Fruit fly (Drosophila melanogaster) whole organism, embryonic: Measurements from ENCODE around the gene CG6041.
A peak's percentile ranks its signal among the peaks of the same experiment; 100 is the strongest.

Experiments
- Atf-2 ChIP-seq: fragments of 200-800 bp; sonication (Bioruptor generic); optimal IDR thresholded peaks from 2 replicates; lab custom pipeline; 2016; ENCODE audit warnings: missing biosample characterization, missing genetic modification characterization
- Awh ChIP-seq: fragments of 200-800 bp; sonication (Bioruptor generic); IDR thresholded peaks from 2 replicates; pipeline ENCODE4, ENCODE4 v1.3.6; 2022; ENCODE audit warnings: missing biosample characterization, missing genetic modification characterization
- CG10267 ChIP-seq: fragments of 200-800 bp; sonication (Bioruptor generic); optimal IDR thresholded peaks from 2 replicates; lab custom pipeline; 2018; ENCODE audit warnings: missing biosample characterization, mild to moderate bottlenecking, missing genetic modification characterization, moderate library complexity
- CG10979 ChIP-seq: fragments of 200-800 bp; sonication (Bioruptor generic); optimal IDR thresholded peaks from 2 replicates; lab custom pipeline; 2018; ENCODE audit warnings: missing biosample characterization, mild to moderate bottlenecking, missing genetic modification characterization, moderate library complexity
- CG14050 ChIP-seq: fragments of 200-800 bp; sonication (Bioruptor generic); IDR thresholded peaks from 3 replicates; pipeline ENCODE4 v1.3.6; 2022; ENCODE audit warnings: missing biosample characterization, missing genetic modification characterization
- CG15269 ChIP-seq: fragments of 200-800 bp; sonication (Bioruptor generic); optimal IDR thresholded peaks from 2 replicates; lab custom pipeline; 2018; ENCODE audit warnings: missing biosample characterization, mild to moderate bottlenecking, missing genetic modification characterization, moderate library complexity
- CG15514 ChIP-seq: fragments of 200-800 bp; sonication (Bioruptor generic); optimal IDR thresholded peaks from 3 replicates; lab custom pipeline; 2017; ENCODE audit warnings: missing biosample characterization, missing genetic modification characterization, mild to moderate bottlenecking, moderate library complexity, missing genetic modification reagents
- CG16813 ChIP-seq: fragments of 200-800 bp; sonication (Bioruptor generic); IDR thresholded peaks from 3 replicates; pipeline ENCODE4 v1.3.6; 2022; ENCODE audit warnings: missing biosample characterization, missing genetic modification characterization; ENCODE audit not compliant: partially characterized antibody
- CG16863 ChIP-seq: fragments of 200-800 bp; sonication (Bioruptor generic); optimal IDR thresholded peaks from 3 replicates; lab custom pipeline; 2016; ENCODE audit warnings: missing biosample characterization, missing genetic modification characterization
- CG17359 ChIP-seq: fragments of 200-800 bp; sonication (Bioruptor generic); optimal IDR thresholded peaks from 3 replicates; lab custom pipeline; 2018; ENCODE audit warnings: missing biosample characterization, mild to moderate bottlenecking, missing genetic modification characterization, moderate library complexity
- CG17385 ChIP-seq: fragments of 200-800 bp; sonication (Bioruptor generic); optimal IDR thresholded peaks from 3 replicates; lab custom pipeline; 2018; ENCODE audit warnings: missing biosample characterization, mild to moderate bottlenecking, missing genetic modification characterization
- CG17829 ChIP-seq: fragments of 200-800 bp; optimal IDR thresholded peaks from 2 replicates; lab custom pipeline; 2019; ENCODE audit warnings: missing biosample characterization, mild to moderate bottlenecking, missing genetic modification characterization, moderate library complexity
- CG18262 ChIP-seq: fragments of 200-800 bp; optimal IDR thresholded peaks from 3 replicates; lab custom pipeline; 2019; ENCODE audit warnings: missing biosample characterization, mild to moderate bottlenecking, missing genetic modification characterization, moderate library complexity
- CG18599 ChIP-seq: fragments of 200-800 bp; sonication (Bioruptor generic); optimal IDR thresholded peaks from 3 replicates; lab custom pipeline; 2017; ENCODE audit warnings: missing biosample characterization, missing genetic modification characterization, mild to moderate bottlenecking, moderate library complexity, missing genetic modification reagents
- CG2712 ChIP-seq: fragments of 200-800 bp; optimal IDR thresholded peaks from 3 replicates; lab custom pipeline; 2019; ENCODE audit warnings: missing biosample characterization, mild to moderate bottlenecking, missing genetic modification characterization, moderate library complexity
- CG31224 ChIP-seq: fragments of 200-800 bp; sonication (Bioruptor generic); IDR thresholded peaks from 2 replicates; pipeline ENCODE4 v1.3.6; 2022; ENCODE audit warnings: missing biosample characterization, missing genetic modification characterization
- CG4328 ChIP-seq: fragments of 200-800 bp; sonication (Bioruptor generic); optimal IDR thresholded peaks from 3 replicates; lab custom pipeline; 2017; ENCODE audit warnings: missing biosample characterization, missing genetic modification reagents, missing genetic modification characterization
- CG4854 ChIP-seq: fragments of 200-800 bp; sonication (Bioruptor generic); optimal IDR thresholded peaks from 2 replicates; lab custom pipeline; 2016; ENCODE audit warnings: missing biosample characterization, missing genetic modification characterization, inconsistent platforms
- CG7786 ChIP-seq: fragments of 200-800 bp; sonication (Bioruptor generic); optimal IDR thresholded peaks from 2 replicates; lab custom pipeline; 2016; ENCODE audit warnings: missing biosample characterization, missing genetic modification characterization
- CG7928 ChIP-seq: fragments of 200-800 bp; sonication (Bioruptor generic); optimal IDR thresholded peaks from 2 replicates; lab custom pipeline; 2017; ENCODE audit warnings: missing biosample characterization, mild to moderate bottlenecking, missing genetic modification characterization
- CG9876 ChIP-seq: fragments of 200-800 bp; sonication (Bioruptor generic); optimal IDR thresholded peaks from 2 replicates; lab custom pipeline; 2016; ENCODE audit warnings: missing biosample characterization, missing genetic modification characterization
- CoRest ChIP-seq: fragments of 200-800 bp; sonication (Bioruptor generic); optimal IDR thresholded peaks from 3 replicates; lab custom pipeline; 2018; ENCODE audit warnings: missing biosample characterization, mild to moderate bottlenecking, missing genetic modification characterization, moderate library complexity
- Deaf1 ChIP-seq: fragments of 200-800 bp; optimal IDR thresholded peaks from 3 replicates; lab custom pipeline; 2019; ENCODE audit warnings: missing biosample characterization, mild to moderate bottlenecking, missing genetic modification characterization, moderate library complexity
- E2f2 ChIP-seq: fragments of 200-800 bp; sonication (Bioruptor generic); IDR thresholded peaks from 2 replicates; pipeline ENCODE4 v1.3.6; 2022; ENCODE audit warnings: missing biosample characterization, missing genetic modification characterization
- ERR ChIP-seq: fragments of 200-800 bp; sonication (Bioruptor generic); optimal IDR thresholded peaks from 2 replicates; lab custom pipeline; 2016; ENCODE audit warnings: missing biosample characterization, missing genetic modification characterization
- H15 ChIP-seq: fragments of 200-800 bp; sonication (Bioruptor generic); IDR thresholded peaks from 3 replicates; pipeline ENCODE4 v1.3.6; 2022; ENCODE audit warnings: missing biosample characterization, missing genetic modification characterization
- HLH3B ChIP-seq: fragments of 200-800 bp; sonication (Bioruptor generic); IDR thresholded peaks from 2 replicates; pipeline ENCODE4 v1.3.6; 2022; ENCODE audit warnings: missing biosample characterization, missing genetic modification characterization
- Mad ChIP-seq: fragments of 200-800 bp; sonication (Bioruptor generic); optimal IDR thresholded peaks from 2 replicates; lab custom pipeline; 2016; ENCODE audit warnings: missing biosample characterization, missing genetic modification characterization
- Xbp1 ChIP-seq: fragments of 200-800 bp; sonication (Bioruptor generic); optimal IDR thresholded peaks from 3 replicates; lab custom pipeline; 2016; ENCODE audit warnings: missing biosample characterization, mild to moderate bottlenecking, missing genetic modification characterization
- az2 ChIP-seq: fragments of 200-800 bp; sonication (Bioruptor generic); optimal IDR thresholded peaks from 3 replicates; lab custom pipeline; 2016; ENCODE audit warnings: missing biosample characterization, missing genetic modification characterization
- btn ChIP-seq: fragments of 200-800 bp; sonication (Bioruptor generic); optimal IDR thresholded peaks from 2 replicates; lab custom pipeline; 2016; ENCODE audit warnings: missing biosample characterization, missing genetic modification characterization
- chm ChIP-seq: fragments of 200-800 bp; sonication (Bioruptor generic); IDR thresholded peaks from 2 replicates; pipeline ENCODE4 v1.3.6; 2022; ENCODE audit warnings: missing biosample characterization, missing genetic modification characterization
- crol ChIP-seq: fragments of 200-800 bp; sonication (Bioruptor generic); IDR thresholded peaks from 2 replicates; pipeline ENCODE4 v1.3.6; 2022; ENCODE audit warnings: missing biosample characterization, missing genetic modification characterization
- esg ChIP-seq: fragments of 200-800 bp; sonication (Bioruptor generic); conservative IDR thresholded peaks from 2 replicates; pipeline ENCODE4 v1.3.6; 2022; ENCODE audit warnings: missing biosample characterization, missing genetic modification characterization
- jumu ChIP-seq: fragments of 200-800 bp; sonication (Bioruptor generic); optimal IDR thresholded peaks from 3 replicates; lab custom pipeline; 2016; ENCODE audit warnings: missing biosample characterization, missing genetic modification characterization
- lab ChIP-seq: fragments of 200-800 bp; sonication (Bioruptor generic); optimal IDR thresholded peaks from 3 replicates; lab custom pipeline; 2017; ENCODE audit warnings: missing biosample characterization, missing genetic modification characterization, mild to moderate bottlenecking, moderate library complexity, missing genetic modification reagents
- lilli ChIP-seq: fragments of 200-800 bp; sonication (Bioruptor generic); optimal IDR thresholded peaks from 3 replicates; lab custom pipeline; 2016; ENCODE audit warnings: missing biosample characterization, missing genetic modification characterization
- lola ChIP-seq, 3 experiments: fragments of >200 bp in 2 of 3; fragments of 200-800 bp in 1 of 3; sonication (Bioruptor generic) in 1 of 3; optimal IDR thresholded peaks; 2 replicates each; lab custom pipeline; 2017 to 2019; ENCODE audit warnings: missing biosample characterization in 3 of 3, missing genetic modification characterization in 3 of 3, mild to moderate bottlenecking in 1 of 3, moderate library complexity in 1 of 3
- nmo ChIP-seq: fragments of 200-800 bp; sonication (Bioruptor generic); optimal IDR thresholded peaks from 2 replicates; lab custom pipeline; 2018; ENCODE audit warnings: missing biosample characterization, mild to moderate bottlenecking, missing genetic modification characterization, moderate library complexity
- odd ChIP-seq: fragments of 200-800 bp; sonication (Bioruptor generic); optimal IDR thresholded peaks from 2 replicates; lab custom pipeline; 2017; ENCODE audit warnings: missing biosample characterization, mild to moderate bottlenecking, missing genetic modification characterization
- peb ChIP-seq: fragments of 200-800 bp; sonication (Bioruptor generic); IDR thresholded peaks from 2 replicates; pipeline ENCODE4 v1.3.6; 2022; ENCODE audit warnings: missing biosample characterization, missing genetic modification characterization
- prd ChIP-seq, 3 experiments: fragments of >200 bp in 2 of 3; fragments of 200-800 bp in 1 of 3; sonication (Bioruptor generic) in 1 of 3; optimal IDR thresholded peaks in 2 of 3; IDR thresholded peaks in 1 of 3; 2 replicates in 2 of 3; 3 replicates in 1 of 3; pipeline versions ENCODE4 v1.3.6 to Lab custom; 2017 to 2022; ENCODE audit warnings: missing biosample characterization in 1 of 3, missing genetic modification characterization in 1 of 3
- pum ChIP-seq: fragments of 200-800 bp; sonication (Bioruptor generic); optimal IDR thresholded peaks from 2 replicates; lab custom pipeline; 2016; ENCODE audit warnings: missing biosample characterization, missing genetic modification characterization
- pzg ChIP-seq: fragments of 200-800 bp; sonication (Bioruptor generic); optimal IDR thresholded peaks from 3 replicates; lab custom pipeline; 2018; ENCODE audit warnings: missing biosample characterization, mild to moderate bottlenecking, missing genetic modification characterization, moderate library complexity
- slbo ChIP-seq: fragments of 200-800 bp; sonication (Bioruptor generic); IDR thresholded peaks from 2 replicates; pipeline ENCODE4 v1.3.6; 2022; ENCODE audit warnings: missing biosample characterization, missing genetic modification characterization
- slp2 ChIP-seq: fragments of 200-800 bp; sonication (Bioruptor generic); optimal IDR thresholded peaks from 2 replicates; lab custom pipeline; 2016; ENCODE audit warnings: missing biosample characterization, missing genetic modification characterization
- sob ChIP-seq: fragments of 200-800 bp; sonication (Bioruptor generic); IDR thresholded peaks from 2 replicates; pipeline ENCODE4 v1.3.6; 2022; ENCODE audit warnings: missing biosample characterization, missing genetic modification characterization
- stc ChIP-seq: fragments of 200-800 bp; sonication (Bioruptor generic); IDR thresholded peaks from 2 replicates; pipeline ENCODE4 v1.3.6; 2022; ENCODE audit warnings: missing biosample characterization, missing genetic modification characterization
- vnd ChIP-seq: fragments of 200-800 bp; sonication (Bioruptor generic); IDR thresholded peaks from 3 replicates; pipeline ENCODE4 v1.3.6; 2022; ENCODE audit warnings: missing biosample characterization, missing genetic modification characterization; ENCODE audit not compliant: partially characterized antibody
- vvl ChIP-seq: fragments of 200-800 bp; sonication (Bioruptor generic); IDR thresholded peaks from 2 replicates; pipeline ENCODE4 v1.3.6; 2022; ENCODE audit warnings: missing biosample characterization, missing genetic modification characterization

Gene CG6041

dm6 chrX:5989368-5989767, 41.4 kb downstream of the CG6041 start (continued):
- no peak for TF ChIP-seq CG4328 (GFP tag; lab: Kevin White, UChicago)
- peak; percentile 36 for TF ChIP-seq CoRest (tag; lab: Kevin White, UChicago)
- TF ChIP-seq lab, result peak; percentile 50
- TF ChIP-seq CG18599 (GFP tag; lab: Kevin White, UChicago), result peak; percentile 23
- TF ChIP-seq slp2 (GFP tag; lab: Kevin White, UChicago), result no peak
- 0 out of 2 replicates have a peak, but pooled peaks have one; percentile 42 for TF ChIP-seq chm
- peak; percentile 18 for TF ChIP-seq CG10267 (tag; lab: Kevin White, UChicago)
- TF ChIP-seq CG17359, result peak; percentile 61
- peak; percentile 25 for TF ChIP-seq CG17385 (GFP tag; lab: Kevin White, UChicago)
- peak; percentile 38 for TF ChIP-seq CG17829
- peak; percentile 54 for TF ChIP-seq CG2712
- TF ChIP-seq vvl (GFP tag; lab: Robert Waterston, UW), result peak; percentile 59
- no peak for TF ChIP-seq CG9876 (GFP tag; lab: Kevin White, UChicago)
- no peak for TF ChIP-seq prd (optimal IDR thresholded peaks at IDR 0.05; lab: Kevin White, UChicago)
- peak; percentile 70 for TF ChIP-seq prd (GFP tag; IDR thresholded peaks at IDR 0.05; lab: Robert Waterston, UW)
- TF ChIP-seq az2, result peak; percentile 28
- no peak for TF ChIP-seq Mad (GFP tag; lab: Kevin White, UChicago)
- TF ChIP-seq lola (GFP tag; optimal IDR thresholded peaks at IDR 0.05; lab: Kevin White, UChicago), result peak in 1 of 3 experiments; percentile 27
- no peak for TF ChIP-seq H15
- 0 out of 2 replicates have a peak, but pooled peaks have one; percentile 37 for TF ChIP-seq Awh (GFP tag; lab: Robert Waterston, UW)
- TF ChIP-seq CG7928 (GFP tag; lab: Kevin White, UChicago), result no peak
- peak; percentile 18; the same call in 1 of the 2 replicates for TF ChIP-seq E2f2 (GFP tag; lab: Robert Waterston, UW)
- TF ChIP-seq crol (GFP tag; lab: Robert Waterston, UW), result no peak
- TF ChIP-seq vnd (GFP tag; lab: Robert Waterston, UW), result no peak
- peak; percentile 60 for TF ChIP-seq CG18262 (tag; lab: Kevin White, UChicago)
- TF ChIP-seq CG10979, result peak; percentile 58
- TF ChIP-seq btn (GFP tag; lab: Kevin White, UChicago), result no peak
- no peak for TF ChIP-seq pzg (GFP tag; lab: Kevin White, UChicago)
- no peak for TF ChIP-seq CG15514 (GFP tag; lab: Kevin White, UChicago)
- TF ChIP-seq Atf-2, result no peak
- peak; percentile 40; the same call in 1 of the 2 replicates for TF ChIP-seq CG31224 (GFP tag; lab: Robert Waterston, UW)
- TF ChIP-seq CG16863 (GFP tag; lab: Kevin White, UChicago), result peak; percentile 4
- 0 out of 2 replicates have a peak, but pooled peaks have one; percentile 9 for TF ChIP-seq sob (GFP tag; lab: Robert Waterston, UW)
- TF ChIP-seq CG15269 (tag; lab: Kevin White, UChicago), result peak; percentile 65
- no peak for TF ChIP-seq CG7786 (GFP tag; lab: Kevin White, UChicago)
- peak; percentile 49 for TF ChIP-seq nmo
- peak; percentile 62 for TF ChIP-seq HLH3B
- peak; percentile 31 for TF ChIP-seq odd (GFP tag; lab: Kevin White, UChicago)
- TF ChIP-seq CG4854 (GFP tag; lab: Kevin White, UChicago), result no peak
- TF ChIP-seq jumu (GFP tag; lab: Kevin White, UChicago), result no peak
- TF ChIP-seq esg (GFP tag; lab: Robert Waterston, UW), result 0 out of 2 replicates have a peak, but pooled peaks have one; percentile 14
- peak; percentile 23; the same call in 1 of the 2 replicates for TF ChIP-seq peb (GFP tag; lab: Robert Waterston, UW)
- TF ChIP-seq CG14050 (GFP tag; lab: Robert Waterston, UW), result peak; percentile 40; the same call in 2 of the 3 replicates
- TF ChIP-seq pum (GFP tag; lab: Kevin White, UChicago), result no peak
- TF ChIP-seq slbo (GFP tag; lab: Robert Waterston, UW), result peak; percentile 23; the same call in 1 of the 2 replicates
- TF ChIP-seq Deaf1 (tag; lab: Kevin White, UChicago), result no peak
- TF ChIP-seq lilli (GFP tag; lab: Kevin White, UChicago), result peak; percentile 28
- no peak for TF ChIP-seq ERR
- TF ChIP-seq CG16813, result no peak
- peak; percentile 69 for TF ChIP-seq stc (GFP tag; lab: Robert Waterston, UW)
- peak; percentile 40 for TF ChIP-seq Xbp1 (GFP tag; lab: Kevin White, UChicago)
